Fruit fly (Drosophila melanogaster): ENCODE results near the gene CG32262.
A peak's percentile ranks its signal among the peaks of the same experiment; 100 is the strongest.

The CG32262 gene

DNA sequence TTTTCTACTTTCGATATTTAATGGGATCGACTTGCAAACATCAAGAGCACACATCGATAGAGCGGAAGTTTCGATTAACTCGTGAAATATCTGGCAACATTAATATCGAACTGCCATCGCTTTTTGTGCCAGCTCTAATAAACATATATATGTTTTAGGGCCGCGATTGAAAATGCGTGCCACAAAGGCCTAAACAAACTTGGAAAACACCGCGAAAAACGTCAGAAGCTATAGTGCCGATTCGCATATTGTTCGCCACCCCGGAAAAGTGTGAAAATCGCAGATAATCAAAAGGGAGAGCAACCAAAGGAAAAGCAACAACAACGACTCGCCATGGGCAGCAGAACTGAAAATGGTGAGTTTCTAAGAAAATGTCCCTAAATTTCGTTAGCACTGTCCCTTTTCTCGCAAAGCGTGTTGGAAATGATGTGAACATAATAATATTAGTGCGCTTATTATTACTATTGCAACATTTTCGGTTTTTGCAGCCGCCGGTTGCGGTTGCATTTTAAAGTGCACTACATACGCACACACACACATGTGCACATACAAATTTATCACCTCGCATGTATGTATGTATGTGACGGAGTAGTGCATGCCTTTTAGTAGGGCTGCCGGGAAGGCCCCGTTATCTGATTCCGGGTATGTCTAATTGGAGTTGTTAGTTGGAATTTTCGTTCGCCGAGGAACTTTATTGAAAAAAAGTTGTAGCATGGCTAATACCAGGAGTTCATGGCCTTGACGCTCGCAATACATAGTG is 8.8 kb upstream of the CG32262 start, which contains the start of gene enc (continued):
- TF ChIP-seq gsb (GFP tag; IDR thresholded peaks at IDR 0.05) (no peak), CG5180 (GFP tag; optimal IDR thresholded peaks at IDR 0.05) (no peak), CoRest (tag; optimal IDR thresholded peaks at IDR 0.05) (peak; percentile 7), pnt (GFP tag; optimal IDR thresholded peaks at IDR 0.05) (no peak), Blimp-1 (GFP tag; optimal IDR thresholded peaks at IDR 0.05) (no peak), NC2α (GFP tag; optimal IDR thresholded peaks at IDR 0.05) (no peak), CG8388 (GFP tag; optimal IDR thresholded peaks at IDR 0.05) (no peak), CG17385 (GFP tag; optimal IDR thresholded peaks at IDR 0.05) (no peak), CG8089 (GFP tag; optimal IDR thresholded peaks at IDR 0.05) (no peak), cad (GFP tag; optimal IDR thresholded peaks at IDR 0.05) (no peak), bsh (GFP tag; optimal IDR thresholded peaks at IDR 0.05) (no peak), mirr (GFP tag; optimal IDR thresholded peaks at IDR 0.05) (no peak), CG30431 (GFP tag; optimal IDR thresholded peaks at IDR 0.05) (no peak), CG16863 (GFP tag; optimal IDR thresholded peaks at IDR 0.05) (no peak), zf30C (GFP tag; optimal IDR thresholded peaks at IDR 0.05) (no peak), Dad (GFP tag; optimal IDR thresholded peaks at IDR 0.05) (no peak), maf-S (GFP tag; optimal IDR thresholded peaks at IDR 0.05) (peak; percentile 8), CG14014 (GFP tag; IDR thresholded peaks at IDR 0.05) (peak; percentile 18; the same call in 1 of the 2 replicates), zen (tag; optimal IDR thresholded peaks at IDR 0.05) (no peak), CG4424 (GFP tag; optimal IDR thresholded peaks at IDR 0.05) (no peak), CG10147 (GFP tag; optimal IDR thresholded peaks at IDR 0.05) (peak; percentile 23), slp2 (GFP tag; optimal IDR thresholded peaks at IDR 0.05) (no peak), gem (tag; optimal IDR thresholded peaks at IDR 0.05) (no peak)

DNA sequence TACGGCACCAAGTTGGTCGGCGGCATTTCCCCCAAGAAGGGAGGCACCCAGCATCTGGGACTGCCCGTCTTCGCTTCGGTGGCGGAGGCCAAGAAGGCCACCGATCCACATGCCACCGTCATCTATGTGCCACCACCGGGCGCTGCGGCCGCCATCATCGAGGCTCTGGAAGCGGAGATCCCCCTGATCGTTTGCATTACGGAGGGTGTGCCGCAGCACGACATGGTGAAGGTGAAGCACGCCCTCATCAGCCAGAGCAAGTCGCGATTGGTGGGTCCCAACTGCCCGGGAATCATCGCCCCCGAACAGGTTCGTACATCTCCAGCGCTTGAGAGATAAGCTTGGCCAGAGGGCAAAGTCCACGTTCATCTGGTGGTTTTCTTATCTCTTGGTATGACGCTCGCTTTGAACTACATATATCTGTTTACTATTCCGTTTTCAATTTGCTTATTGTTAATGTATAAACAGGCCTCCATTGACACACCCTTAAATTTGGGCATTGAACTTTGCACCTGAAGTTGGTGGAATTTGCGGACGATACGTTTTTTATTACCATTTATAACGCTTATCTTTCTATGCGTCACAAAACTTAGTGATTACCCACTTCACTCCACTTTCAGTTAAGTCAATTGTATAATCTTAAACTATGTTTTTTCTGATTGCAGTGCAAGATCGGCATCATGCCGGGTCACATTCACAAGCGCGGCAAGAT is 6.9 kb upstream of the CG32262 start:
- TF ChIP-seq fd64A (GFP tag; optimal IDR thresholded peaks at IDR 0.05) (peak; percentile 13), pzg (GFP tag; optimal IDR thresholded peaks at IDR 0.05) (no peak), odd (GFP tag; optimal IDR thresholded peaks at IDR 0.05) (peak; percentile 40), CG4328 (GFP tag; optimal IDR thresholded peaks at IDR 0.05) (peak; percentile 14), dmrt99B (tag; optimal IDR thresholded peaks at IDR 0.05) (peak; percentile 11), Deaf1 (tag; optimal IDR thresholded peaks at IDR 0.05) (peak; percentile 4), bcd (GFP tag; optimal IDR thresholded peaks at IDR 0.05) (no peak), Sox100B (GFP tag; optimal IDR thresholded peaks at IDR 0.05) (peak; percentile 30), Sin3A (optimal IDR thresholded peaks at IDR 0.05) (no peak), HHEX (GFP tag; optimal IDR thresholded peaks at IDR 0.05) (peak; percentile 24), Ravus (GFP tag; IDR thresholded peaks at IDR 0.05) (no peak), CG12299 (tag; optimal IDR thresholded peaks at IDR 0.05) (peak; percentile 17), ssp (GFP tag; IDR thresholded peaks at IDR 0.05) (no peak), Camta (GFP tag; optimal IDR thresholded peaks at IDR 0.05) (no peak), ATbp (GFP tag; optimal IDR thresholded peaks at IDR 0.05) (peak; percentile 38), CG33213 (GFP tag; optimal IDR thresholded peaks at IDR 0.05) (no peak), CG11456 (GFP tag; IDR thresholded peaks at IDR 0.05) (0 out of 3 replicates have a peak, but pooled peaks have one; percentile 12), Hr78 (GFP tag; optimal IDR thresholded peaks at IDR 0.05) (peak in 1 of 2 experiments; percentile 89), Jarid2 (GFP tag; optimal IDR thresholded peaks at IDR 0.05) (no peak), Pdp1 (GFP tag; optimal IDR thresholded peaks at IDR 0.05) (peak in 1 of 2 experiments; percentile 64), CG13123 (GFP tag; optimal IDR thresholded peaks at IDR 0.05) (no peak), sens (GFP tag) (peak; percentile 77), CG2678 (tag; optimal IDR thresholded peaks at IDR 0.05) (peak; percentile 28), CG34376 (GFP tag; optimal IDR thresholded peaks at IDR 0.05) (peak; percentile 94), CG18011 (GFP tag; optimal IDR thresholded peaks at IDR 0.05) (no peak)
